Worm (Caenorhabditis elegans) whole organism, late embryonic: ENCODE data around the gene npr-32.

Experiments used
- F13H6.1 ChIP-seq: sonication (generic microtip); optimal IDR thresholded peaks from 2 replicates; lab custom pipeline; 2016; ENCODE audit warnings: missing genetic modification characterization, missing compliant biosample characterization
- ama-1 ChIP-seq: fragments of 150-350 bp; optimal IDR thresholded peaks from 2 replicates; lab custom pipeline; 2014
- che-1 ChIP-seq: sonication (generic microtip); optimal IDR thresholded peaks from 2 replicates; lab custom pipeline; 2016; ENCODE audit warnings: mild to moderate bottlenecking, missing genetic modification characterization, missing compliant biosample characterization
- hlh-13 ChIP-seq: fragments of 200-800 bp; sonication (Bioruptor generic); optimal IDR thresholded peaks from 2 replicates; lab custom pipeline; 2018; ENCODE audit warnings: mild to moderate bottlenecking, missing genetic modification characterization, missing compliant biosample characterization
- nhr-11 ChIP-seq: fragments of 150-350 bp; optimal IDR thresholded peaks from 2 replicates; lab custom pipeline; 2014; ENCODE audit warnings: missing biosample characterization, missing genetic modification characterization
- nhr-232 ChIP-seq: sonication (generic microtip); optimal IDR thresholded peaks from 2 replicates; lab custom pipeline; 2016; ENCODE audit warnings: missing genetic modification characterization, missing compliant biosample characterization
- pha-4 ChIP-seq: fragments of 150-350 bp; optimal IDR thresholded peaks from 2 replicates; lab custom pipeline; 2018; ENCODE audit warnings: missing biosample characterization, missing genetic modification reagents, missing genetic modification characterization
- pqm-1 ChIP-seq: sonication (generic microtip); optimal IDR thresholded peaks from 2 replicates; lab custom pipeline; 2016; ENCODE audit warnings: missing genetic modification characterization, missing compliant biosample characterization

- no peak for TF ChIP-seq nhr-232 (tag; lab: Kevin White, UChicago)
- TF ChIP-seq che-1 (tag; lab: Kevin White, UChicago), result no peak
- TF ChIP-seq ama-1 (lab: Kevin White, UChicago), result no peak
- no peak for TF ChIP-seq pqm-1
- TF ChIP-seq pha-4 (tag; lab: Kevin White, UChicago), result no peak
- no peak for TF ChIP-seq hlh-13 (GFP tag; lab: Kevin White, UChicago)
- no peak for TF ChIP-seq F13H6.1 (tag; lab: Kevin White, UChicago)
- no peak for TF ChIP-seq nhr-11 (tag; lab: Kevin White, UChicago)
Observed at ce11 chrIV:17265716-17266115, 34.9 kb upstream of the npr-32 start.
